Fruit fly (Drosophila melanogaster) S2 (cell line): ENCODE results near the gene ais.

Source experiments
- CG8478 ChIP-seq: fragments of >200 bp; optimal IDR thresholded peaks from 2 replicates; lab custom pipeline; 2018
- CTCF ChIP-seq, 2 experiments: fragments of >200 bp; optimal IDR thresholded peaks; 2 replicates each; lab custom pipeline; 2018

dm6 chr3L:17758084-17758211 lies 46.6 kb downstream of the ais start, which contains the start of gene CG32182:
- TF ChIP-seq CG8478 (lab: Kevin White, UChicago): no peak
- TF ChIP-seq CTCF (optimal IDR thresholded peaks at IDR 0.05; lab: Kevin White, UChicago): no peak
